Worm (Caenorhabditis elegans): ENCODE measurements around the gene lbp-9.
A peak's percentile ranks its signal among the peaks of the same experiment; 100 is the strongest.

ce11 chrV:2067419-2067818 lies 830 bp upstream of the lbp-9 start:
- TF ChIP-seq W03F9.2 (tag; optimal IDR thresholded peaks at IDR 0.05) (peak; percentile 44), dao-5 (tag; optimal IDR thresholded peaks at IDR 0.05) (no peak)

Data from whole organism, L4/young adult.